Fruit fly (Drosophila melanogaster) whole organism, embryonic: ENCODE data around the gene Eig71Eg.

ENCODE experiments used
- Adf1 ChIP-seq: fragments of 200-800 bp; sonication (Bioruptor generic); IDR thresholded peaks from 2 replicates; pipeline ENCODE4 v1.3.6; 2022; ENCODE audit warnings: missing biosample characterization, missing genetic modification characterization
- Blimp-1 ChIP-seq: fragments of 200-800 bp; sonication (Bioruptor generic); optimal IDR thresholded peaks from 3 replicates; lab custom pipeline; 2018; ENCODE audit warnings: missing biosample characterization, missing genetic modification characterization, mild to moderate bottlenecking, moderate library complexity, missing genetic modification reagents
- CG10147 ChIP-seq: fragments of 200-800 bp; sonication (Bioruptor generic); optimal IDR thresholded peaks from 2 replicates; lab custom pipeline; 2019; ENCODE audit warnings: missing biosample characterization, mild to moderate bottlenecking, missing genetic modification characterization, moderate library complexity
- CG1024 ChIP-seq: fragments of 200-800 bp; sonication (Bioruptor generic); IDR thresholded peaks from 2 replicates; pipeline ENCODE4 v1.3.6; 2022; ENCODE audit warnings: missing biosample characterization, missing genetic modification characterization
- CG10274 ChIP-seq: fragments of 200-800 bp; sonication (Bioruptor generic); optimal IDR thresholded peaks from 3 replicates; lab custom pipeline; 2017; ENCODE audit warnings: missing biosample characterization, mild to moderate bottlenecking, missing genetic modification characterization
- CG10431 ChIP-seq: fragments of 200-800 bp; sonication (Bioruptor generic); optimal IDR thresholded peaks from 3 replicates; lab custom pipeline; 2018; ENCODE audit warnings: missing biosample characterization, mild to moderate bottlenecking, missing genetic modification characterization
- CG11085 ChIP-seq: fragments of 200-800 bp; sonication (Bioruptor generic); IDR thresholded peaks from 2 replicates; pipeline ENCODE4 v1.3.6; 2022; ENCODE audit warnings: missing biosample characterization, missing genetic modification characterization
- CG11398 ChIP-seq: fragments of 200-800 bp; sonication (Bioruptor generic); optimal IDR thresholded peaks from 2 replicates; lab custom pipeline; 2016; ENCODE audit warnings: missing biosample characterization, missing genetic modification characterization
- CG12104 ChIP-seq: fragments of 200-800 bp; sonication (Bioruptor generic); optimal IDR thresholded peaks from 3 replicates; lab custom pipeline; 2016; ENCODE audit warnings: missing biosample characterization, missing genetic modification characterization
- CG1233 ChIP-seq: fragments of 200-800 bp; sonication (Bioruptor generic); optimal IDR thresholded peaks from 4 replicates; lab custom pipeline; 2018; ENCODE audit warnings: missing biosample characterization, mild to moderate bottlenecking, missing genetic modification characterization
- CG13624 ChIP-seq: fragments of 200-800 bp; sonication (Bioruptor generic); optimal IDR thresholded peaks from 2 replicates; lab custom pipeline; 2016; ENCODE audit warnings: missing biosample characterization, missing genetic modification characterization
- CG15696 ChIP-seq: fragments of 200-800 bp; sonication (Bioruptor generic); optimal IDR thresholded peaks from 2 replicates; lab custom pipeline; 2019; ENCODE audit warnings: missing biosample characterization, mild to moderate bottlenecking, missing genetic modification characterization, moderate library complexity
- CG16813 ChIP-seq: fragments of 200-800 bp; sonication (Bioruptor generic); IDR thresholded peaks from 3 replicates; pipeline ENCODE4 v1.3.6; 2022; ENCODE audit warnings: missing biosample characterization, missing genetic modification characterization; ENCODE audit not compliant: partially characterized antibody
- CG17385 ChIP-seq: fragments of 200-800 bp; sonication (Bioruptor generic); optimal IDR thresholded peaks from 3 replicates; lab custom pipeline; 2018; ENCODE audit warnings: missing biosample characterization, mild to moderate bottlenecking, missing genetic modification characterization
- CG17802 ChIP-seq: fragments of 200-800 bp; sonication (Bioruptor generic); optimal IDR thresholded peaks from 2 replicates; lab custom pipeline; 2018; ENCODE audit warnings: missing biosample characterization, mild to moderate bottlenecking, missing genetic modification characterization, moderate library complexity
- CG2120 ChIP-seq: fragments of 200-800 bp; sonication (Bioruptor generic); optimal IDR thresholded peaks from 3 replicates; lab custom pipeline; 2016; ENCODE audit warnings: missing biosample characterization, missing genetic modification characterization
- CG3163 ChIP-seq: fragments of 200-800 bp; sonication (Bioruptor generic); optimal IDR thresholded peaks from 3 replicates; lab custom pipeline; 2016; ENCODE audit warnings: missing biosample characterization, missing genetic modification characterization
- CG3995 ChIP-seq: fragments of 200-800 bp; sonication (Bioruptor generic); optimal IDR thresholded peaks from 3 replicates; lab custom pipeline; 2016; ENCODE audit warnings: missing biosample characterization, missing genetic modification characterization
- CG4730 ChIP-seq: fragments of 200-800 bp; sonication (Bioruptor generic); IDR thresholded peaks from 2 replicates; pipeline ENCODE4 v1.3.6; 2022; ENCODE audit warnings: missing biosample characterization, missing genetic modification characterization
- CG6791 ChIP-seq: fragments of 200-800 bp; sonication (Bioruptor generic); IDR thresholded peaks from 3 replicates; pipeline ENCODE4 v1.3.6; 2022; ENCODE audit warnings: missing biosample characterization, missing genetic modification characterization; ENCODE audit not compliant: partially characterized antibody
- CG7372 ChIP-seq: fragments of 200-800 bp; sonication (Bioruptor generic); IDR thresholded peaks from 2 replicates; pipeline ENCODE4 v1.3.6; 2022; ENCODE audit warnings: missing biosample characterization, missing genetic modification characterization
- CG7556 ChIP-seq: fragments of 200-800 bp; sonication (Bioruptor generic); optimal IDR thresholded peaks from 2 replicates; lab custom pipeline; 2017; ENCODE audit warnings: missing biosample characterization, mild to moderate bottlenecking, missing genetic modification characterization
- CG9817 ChIP-seq: fragments of 200-800 bp; sonication (Bioruptor generic); optimal IDR thresholded peaks from 2 replicates; lab custom pipeline; 2018; ENCODE audit warnings: missing biosample characterization, mild to moderate bottlenecking, missing genetic modification characterization, moderate library complexity
- Camta ChIP-seq: fragments of 200-800 bp; sonication (Bioruptor generic); optimal IDR thresholded peaks from 2 replicates; lab custom pipeline; 2016; ENCODE audit warnings: missing biosample characterization, missing genetic modification characterization
- Hsf ChIP-seq: fragments of 200-800 bp; sonication (Bioruptor generic); optimal IDR thresholded peaks from 3 replicates; lab custom pipeline; 2016; ENCODE audit warnings: missing biosample characterization, missing genetic modification characterization
- Poxn ChIP-seq: fragments of 200-800 bp; sonication (Bioruptor generic); IDR thresholded peaks from 2 replicates; pipeline ENCODE4 v1.3.6; 2022; ENCODE audit warnings: missing biosample characterization, missing genetic modification characterization
- Rfx ChIP-seq: fragments of 200-800 bp; sonication (Bioruptor generic); IDR thresholded peaks from 2 replicates; pipeline ENCODE4 v1.3.6; 2022; ENCODE audit warnings: missing biosample characterization, missing genetic modification characterization
- Spps ChIP-seq: fragments of 200-800 bp; sonication (Bioruptor generic); optimal IDR thresholded peaks from 2 replicates; lab custom pipeline; 2018; ENCODE audit warnings: missing biosample characterization, mild to moderate bottlenecking, missing genetic modification characterization
- Stat92E ChIP-seq, 3 experiments: fragments of >200 bp in 2 of 3; fragments of 200-800 bp in 1 of 3; sonication (Bioruptor generic) in 1 of 3; optimal IDR thresholded peaks; 2 replicates each; lab custom pipeline; 2017 to 2019; ENCODE audit warnings: missing biosample characterization in 3 of 3, missing genetic modification characterization in 3 of 3, mild to moderate bottlenecking in 1 of 3, moderate library complexity in 1 of 3
- Vsx1 ChIP-seq: fragments of 200-800 bp; sonication (Bioruptor generic); optimal IDR thresholded peaks from 2 replicates; lab custom pipeline; 2017; ENCODE audit warnings: missing biosample characterization, mild to moderate bottlenecking, missing genetic modification characterization, missing genetic modification reagents
- YL-1 ChIP-seq: fragments of 200-800 bp; sonication (Bioruptor generic); optimal IDR thresholded peaks from 3 replicates; lab custom pipeline; 2017; ENCODE audit warnings: missing biosample characterization, mild to moderate bottlenecking, missing genetic modification characterization
- aop ChIP-seq: fragments of 200-800 bp; sonication (Bioruptor generic); IDR thresholded peaks from 2 replicates; pipeline ENCODE4 v1.3.6; 2022; ENCODE audit warnings: missing biosample characterization, missing genetic modification characterization
- bigmax ChIP-seq: fragments of 200-800 bp; sonication (Bioruptor generic); optimal IDR thresholded peaks from 2 replicates; lab custom pipeline; 2018; ENCODE audit warnings: missing biosample characterization, mild to moderate bottlenecking, missing genetic modification characterization
- cad ChIP-seq: fragments of >200 bp; optimal IDR thresholded peaks from 2 replicates; lab custom pipeline; 2017; ENCODE audit warnings: missing biosample characterization, missing genetic modification characterization
- chif ChIP-seq, 2 experiments: fragments of 200-800 bp; sonication (Bioruptor generic); optimal IDR thresholded peaks; 3 replicates each; lab custom pipeline; 2016; ENCODE audit warnings: missing biosample characterization in 2 of 2, missing genetic modification characterization in 2 of 2
- chn ChIP-seq: fragments of 200-800 bp; sonication (Bioruptor generic); optimal IDR thresholded peaks from 2 replicates; lab custom pipeline; 2016; ENCODE audit warnings: missing biosample characterization, missing genetic modification characterization
- dpn ChIP-seq, 2 experiments: fragments of 200-800 bp; sonication (Bioruptor generic); optimal IDR thresholded peaks; 3 replicates each; lab custom pipeline; 2016; ENCODE audit warnings: missing biosample characterization in 2 of 2, missing genetic modification characterization in 2 of 2
- dysf ChIP-seq: fragments of 200-800 bp; sonication (Bioruptor generic); IDR thresholded peaks from 3 replicates; pipeline ENCODE4 v1.3.6; 2022; ENCODE audit warnings: missing biosample characterization, missing genetic modification characterization
- en ChIP-seq: fragments of 200-800 bp; sonication (Bioruptor generic); optimal IDR thresholded peaks from 2 replicates; lab custom pipeline; 2016; ENCODE audit warnings: missing biosample characterization, missing genetic modification characterization
- fd96Cb ChIP-seq: fragments of 200-800 bp; sonication (Bioruptor generic); optimal IDR thresholded peaks from 2 replicates; lab custom pipeline; 2018; ENCODE audit warnings: missing biosample characterization, mild to moderate bottlenecking, missing genetic modification characterization, moderate library complexity
- gcm ChIP-seq: fragments of 200-800 bp; sonication (Bioruptor generic); optimal IDR thresholded peaks from 2 replicates; lab custom pipeline; 2019; ENCODE audit warnings: missing biosample characterization, mild to moderate bottlenecking, missing genetic modification characterization, moderate library complexity
- insv ChIP-seq, 2 experiments: fragments of 200-800 bp; sonication (Bioruptor generic); optimal IDR thresholded peaks; 3 replicates each; lab custom pipeline; 2016 to 2018; ENCODE audit warnings: missing biosample characterization in 2 of 2, missing genetic modification characterization in 2 of 2
- kah ChIP-seq: fragments of 200-800 bp; sonication (Bioruptor generic); optimal IDR thresholded peaks from 2 replicates; lab custom pipeline; 2018; ENCODE audit warnings: missing biosample characterization, mild to moderate bottlenecking, missing genetic modification characterization
- klu ChIP-seq: fragments of 200-800 bp; sonication (Bioruptor generic); IDR thresholded peaks from 2 replicates; pipeline ENCODE4 v1.3.6; 2022; ENCODE audit warnings: missing biosample characterization, missing genetic modification characterization
- odd ChIP-seq: fragments of 200-800 bp; sonication (Bioruptor generic); optimal IDR thresholded peaks from 2 replicates; lab custom pipeline; 2017; ENCODE audit warnings: missing biosample characterization, mild to moderate bottlenecking, missing genetic modification characterization
- sens-2 ChIP-seq: fragments of 200-800 bp; sonication (Bioruptor generic); IDR thresholded peaks from 2 replicates; pipeline ENCODE4 v1.3.6; 2022; ENCODE audit warnings: missing biosample characterization, missing genetic modification characterization
- trem ChIP-seq: fragments of 200-800 bp; optimal IDR thresholded peaks from 3 replicates; lab custom pipeline; 2019; ENCODE audit warnings: missing biosample characterization, mild to moderate bottlenecking, missing genetic modification characterization, moderate library complexity
- unpg ChIP-seq: fragments of 200-800 bp; sonication (Bioruptor generic); optimal IDR thresholded peaks from 3 replicates; lab custom pipeline; 2018; ENCODE audit warnings: missing biosample characterization, mild to moderate bottlenecking, missing genetic modification characterization, moderate library complexity
- zen ChIP-seq: fragments of 200-800 bp; sonication (Bioruptor generic); optimal IDR thresholded peaks from 3 replicates; lab custom pipeline; 2018; ENCODE audit warnings: missing biosample characterization, mild to moderate bottlenecking, missing genetic modification characterization, moderate library complexity

Eig71Eg gene

DNA sequence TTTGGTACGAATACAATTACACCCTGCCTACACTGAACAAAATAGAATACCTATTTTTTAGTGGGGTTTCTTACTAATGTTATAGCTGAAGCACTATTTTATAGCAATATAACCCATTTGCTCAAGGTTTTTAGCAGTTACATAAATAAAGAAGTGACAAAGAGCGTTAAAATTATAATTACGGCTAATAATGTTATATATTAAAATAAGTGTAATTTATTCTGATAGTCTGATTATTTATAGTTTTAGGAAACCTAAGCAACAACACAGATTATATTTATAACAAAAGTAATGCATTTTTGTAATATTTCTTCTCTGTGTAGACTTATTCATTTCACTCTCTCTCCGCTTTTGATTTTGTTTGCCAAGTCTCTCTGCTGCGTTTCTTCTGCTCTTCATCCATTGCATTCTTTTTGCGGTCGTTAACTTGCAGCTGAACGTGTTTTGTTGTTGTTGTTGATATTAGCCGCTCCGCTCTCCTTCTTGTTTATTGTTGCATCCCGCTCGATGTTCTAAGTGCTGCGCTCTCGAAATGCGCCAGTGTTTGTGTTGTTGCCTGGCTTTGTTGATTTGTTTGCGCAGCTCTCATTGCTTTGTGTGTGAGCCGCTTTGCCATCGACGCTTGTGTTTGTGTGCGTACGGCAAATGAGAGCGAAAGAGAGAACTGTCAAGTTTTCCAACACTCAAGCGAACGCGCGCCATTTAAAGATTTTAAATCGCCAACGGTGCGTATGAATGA is 31.6 kb upstream of the Eig71Eg start (continued):
- TF ChIP-seq CG17385 (GFP tag; lab: Kevin White, UChicago) = peak; percentile 86
- peak; percentile 78 for TF ChIP-seq CG4730 (GFP tag; lab: Robert Waterston, UW)
- TF ChIP-seq chif (GFP tag; optimal IDR thresholded peaks at IDR 0.05; lab: Kevin White, UChicago) = peak; percentile 23 to 65
- peak; percentile 59; the same call in 1 of the 2 replicates for TF ChIP-seq Adf1 (GFP tag; lab: Robert Waterston, UW)
- peak; percentile 95 for TF ChIP-seq CG7556
- no peak for TF ChIP-seq CG11398 (GFP tag; lab: Kevin White, UChicago)
- TF ChIP-seq CG13624 = peak; percentile 2
- peak; percentile 89 for TF ChIP-seq CG12104 (GFP tag; lab: Kevin White, UChicago)
- no peak for TF ChIP-seq bigmax
- peak; percentile 95 for TF ChIP-seq Blimp-1 (GFP tag; lab: Kevin White, UChicago)
- TF ChIP-seq zen (tag; lab: Kevin White, UChicago) = peak; percentile 79
- TF ChIP-seq chn = no peak
- peak; percentile 66 for TF ChIP-seq YL-1 (GFP tag; lab: Kevin White, UChicago)
- TF ChIP-seq CG6791 = no peak
- TF ChIP-seq odd (GFP tag; lab: Kevin White, UChicago) = peak; percentile 84
- TF ChIP-seq cad = no peak
- TF ChIP-seq Hsf (GFP tag; lab: Kevin White, UChicago) = peak; percentile 69
- peak; percentile 59 for TF ChIP-seq CG10274 (GFP tag; lab: Kevin White, UChicago)
- peak; percentile 91 for TF ChIP-seq gcm (GFP tag; lab: Kevin White, UChicago)
- TF ChIP-seq CG15696 (tag; lab: Kevin White, UChicago) = peak; percentile 50
- TF ChIP-seq CG10431 (GFP tag; lab: Kevin White, UChicago) = peak; percentile 41
- TF ChIP-seq CG1024 (GFP tag; lab: Robert Waterston, UW) = peak; percentile 57; the same call in 1 of the 2 replicates
- TF ChIP-seq Stat92E (GFP tag; optimal IDR thresholded peaks at IDR 0.05; lab: Kevin White, UChicago) = peak in 1 of 3 experiments; percentile 74
- TF ChIP-seq CG7372 (GFP tag; lab: Robert Waterston, UW) = peak; percentile 87
- peak; percentile 84 for TF ChIP-seq CG2120 (GFP tag; lab: Kevin White, UChicago)
- TF ChIP-seq dpn (GFP tag; optimal IDR thresholded peaks at IDR 0.05; lab: Kevin White, UChicago) = peak; percentile 57 to 71
- TF ChIP-seq CG10147 = peak; percentile 89
- no peak for TF ChIP-seq Poxn (GFP tag; lab: Robert Waterston, UW)
- peak; percentile 28; the same call in 1 of the 2 replicates for TF ChIP-seq aop (GFP tag; lab: Robert Waterston, UW)
- TF ChIP-seq en = no peak
- peak; percentile 87 for TF ChIP-seq Vsx1
- peak; percentile 97 for TF ChIP-seq fd96Cb (tag; lab: Kevin White, UChicago)
- peak; percentile 90 for TF ChIP-seq dysf (GFP tag; lab: Robert Waterston, UW)
- TF ChIP-seq insv (GFP tag; optimal IDR thresholded peaks at IDR 0.05; lab: Kevin White, UChicago) = peak in 1 of 2 experiments; percentile 5
- peak; percentile 90 for TF ChIP-seq CG9817 (tag; lab: Kevin White, UChicago)
- TF ChIP-seq CG17802 (tag; lab: Kevin White, UChicago) = peak; percentile 57
- peak; percentile 89 for TF ChIP-seq Spps (tag; lab: Kevin White, UChicago)
- TF ChIP-seq kah = peak; percentile 52
- peak; percentile 81 for TF ChIP-seq Rfx
- TF ChIP-seq Camta (GFP tag; lab: Kevin White, UChicago) = peak; percentile 50
- no peak; the same call in 1 of the 2 replicates for TF ChIP-seq klu (GFP tag; lab: Robert Waterston, UW)
- peak; percentile 87 for TF ChIP-seq CG1233
- TF ChIP-seq CG3995 (GFP tag; lab: Kevin White, UChicago) = peak; percentile 52
- TF ChIP-seq CG16813 (GFP tag; lab: Robert Waterston, UW) = no peak
- peak; percentile 55; the same call in 1 of the 2 replicates for TF ChIP-seq CG11085 (GFP tag; lab: Robert Waterston, UW)
- peak; percentile 69 for TF ChIP-seq sens-2 (GFP tag; lab: Robert Waterston, UW)
- TF ChIP-seq CG3163 (GFP tag; lab: Kevin White, UChicago) = peak; percentile 29
- TF ChIP-seq unpg = peak; percentile 94
- TF ChIP-seq trem (tag; lab: Kevin White, UChicago) = peak; percentile 90
